ENCODE assay signal across 2 fruit fly cellular contexts in the genomic region with DNA sequence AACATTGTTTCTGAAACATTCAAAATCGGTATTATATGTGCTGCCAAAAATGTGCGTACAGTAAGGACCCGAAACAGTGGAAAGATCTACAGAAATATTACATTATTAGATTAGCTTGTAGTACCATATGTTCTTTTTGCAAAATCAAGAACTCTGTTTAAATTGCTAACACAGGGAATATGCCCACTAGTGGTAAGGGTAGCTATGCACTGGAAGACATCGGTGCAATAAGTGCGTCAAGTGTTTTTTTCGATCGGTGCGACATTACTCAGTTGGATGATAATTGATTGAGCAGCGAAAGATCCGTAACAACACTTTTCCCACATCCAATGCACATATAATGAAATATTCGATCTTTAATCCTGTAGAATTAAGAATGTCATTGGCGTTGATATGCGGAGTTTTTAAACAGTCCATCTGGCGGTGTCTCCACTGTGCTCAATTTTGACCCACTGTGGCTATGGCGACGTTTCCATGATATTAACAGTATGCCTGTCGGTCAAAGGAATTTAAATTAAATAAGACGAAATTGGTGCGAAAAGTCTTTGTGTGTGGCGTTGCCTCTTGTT.
TF ChIP-seq lines count a peak whose summit lies in the region.

No protein-coding gene starts in this region.

TF ChIP-seq in whole organism, embryonic, 481 proteins besides CTCF, POLR2A, EP300 and RAD21 (continued from another document and continues in another):
- no peak for TF ChIP-seq Xbp1 (GFP tag; optimal IDR thresholded peaks at IDR 0.05; lab: Kevin White, UChicago)
- no peak for TF ChIP-seq p53 (GFP tag; optimal IDR thresholded peaks at IDR 0.05; lab: Kevin White, UChicago)
- peak; percentile 47 for TF ChIP-seq D19A (tag; optimal IDR thresholded peaks at IDR 0.05; lab: Kevin White, UChicago)
- no peak for TF ChIP-seq CG10654 (GFP tag; optimal IDR thresholded peaks at IDR 0.05; lab: Kevin White, UChicago)
- TF ChIP-seq CG4707 (GFP tag; optimal IDR thresholded peaks at IDR 0.05; lab: Kevin White, UChicago): no peak
- no peak for TF ChIP-seq CG13287 (GFP tag; IDR thresholded peaks at IDR 0.05; lab: Robert Waterston, UW; ENCODE audit: partially characterized antibody)
- TF ChIP-seq Camta (GFP tag; optimal IDR thresholded peaks at IDR 0.05; lab: Kevin White, UChicago): no peak
- TF ChIP-seq CG30431 (GFP tag; optimal IDR thresholded peaks at IDR 0.05; lab: Kevin White, UChicago): no peak
- TF ChIP-seq CG14050 (GFP tag; IDR thresholded peaks at IDR 0.05; lab: Robert Waterston, UW): no peak
- TF ChIP-seq trh (GFP tag; optimal IDR thresholded peaks at IDR 0.05; lab: Kevin White, UChicago): no peak
- peak; percentile 71 for TF ChIP-seq sens (GFP tag; lab: Kevin White, UChicago)
- no peak for TF ChIP-seq sna (GFP tag; IDR thresholded peaks at IDR 0.05; lab: Robert Waterston, UW; ENCODE audit: partially characterized antibody)
- TF ChIP-seq Hmr (GFP tag; optimal IDR thresholded peaks at IDR 0.05; lab: Kevin White, UChicago): no peak
- no peak for TF ChIP-seq crc (GFP tag; optimal IDR thresholded peaks at IDR 0.05; lab: Kevin White, UChicago)
- no peak for TF ChIP-seq pita (GFP tag; optimal IDR thresholded peaks at IDR 0.05; lab: Kevin White, UChicago)
- TF ChIP-seq pho (GFP tag; optimal IDR thresholded peaks at IDR 0.05; lab: Kevin White, UChicago): no peak
- TF ChIP-seq Sox100B (GFP tag; optimal IDR thresholded peaks at IDR 0.05; lab: Kevin White, UChicago): no peak
- TF ChIP-seq CG18262 (tag; optimal IDR thresholded peaks at IDR 0.05; lab: Kevin White, UChicago): no peak
- TF ChIP-seq CG5953 (GFP tag; IDR thresholded peaks at IDR 0.05; lab: Robert Waterston, UW): no peak
- TF ChIP-seq CG16813 (GFP tag; IDR thresholded peaks at IDR 0.05; lab: Robert Waterston, UW; ENCODE audit: partially characterized antibody): no peak
- no peak for TF ChIP-seq Trl (optimal IDR thresholded peaks at IDR 0.05; lab: Kevin White, UChicago)
- TF ChIP-seq Trl (GFP tag; optimal IDR thresholded peaks at IDR 0.05; lab: Kevin White, UChicago): no peak
- 0 out of 2 replicates have a peak, but pooled peaks have one; percentile 11 for TF ChIP-seq HLH3B (GFP tag; IDR thresholded peaks at IDR 0.05; lab: Robert Waterston, UW)
- no peak for TF ChIP-seq Hr51 (GFP tag; optimal IDR thresholded peaks at IDR 0.05; lab: Kevin White, UChicago)
- no peak for TF ChIP-seq Vsx1 (GFP tag; optimal IDR thresholded peaks at IDR 0.05; lab: Kevin White, UChicago)
- TF ChIP-seq CG9437 (GFP tag; optimal IDR thresholded peaks at IDR 0.05; lab: Kevin White, UChicago): no peak
- no peak for TF ChIP-seq yki (optimal IDR thresholded peaks at IDR 0.05; lab: Kevin White, UChicago)
- TF ChIP-seq vvl (GFP tag; IDR thresholded peaks at IDR 0.05; lab: Robert Waterston, UW): no peak
- no peak for TF ChIP-seq CG8765 (GFP tag; IDR thresholded peaks at IDR 0.05; lab: Robert Waterston, UW)
- no peak for TF ChIP-seq run (tag; optimal IDR thresholded peaks at IDR 0.05; lab: Kevin White, UChicago)
- TF ChIP-seq CG9932 (GFP tag; IDR thresholded peaks at IDR 0.05; lab: Robert Waterston, UW): no peak
- TF ChIP-seq MESR4 (GFP tag; optimal IDR thresholded peaks at IDR 0.05; lab: Kevin White, UChicago): no peak
- TF ChIP-seq CG4282 (GFP tag; optimal IDR thresholded peaks at IDR 0.05; lab: Kevin White, UChicago): no peak
- TF ChIP-seq phol (tag; optimal IDR thresholded peaks at IDR 0.05; lab: Kevin White, UChicago): peak; percentile 2
- no peak for TF ChIP-seq HLHmδ (GFP tag; optimal IDR thresholded peaks at IDR 0.05; lab: Kevin White, UChicago)
- no peak for TF ChIP-seq Elba2 (GFP tag; optimal IDR thresholded peaks at IDR 0.05; lab: Kevin White, UChicago)
- no peak for TF ChIP-seq CG33557 (GFP tag; optimal IDR thresholded peaks at IDR 0.05; lab: Kevin White, UChicago)
- no peak for TF ChIP-seq CG8924 (tag; optimal IDR thresholded peaks at IDR 0.05; lab: Kevin White, UChicago)
- peak in 1 of 2 experiments; percentile 17 for TF ChIP-seq chif (GFP tag; optimal IDR thresholded peaks at IDR 0.05; lab: Kevin White, UChicago)
- TF ChIP-seq CG17361 (GFP tag; IDR thresholded peaks at IDR 0.05; lab: Robert Waterston, UW): 0 out of 3 replicates have a peak, but pooled peaks have one; percentile 11
- TF ChIP-seq Ets65A (GFP tag; lab: Kevin White, UChicago): peak; percentile 76
- TF ChIP-seq croc (GFP tag; conservative IDR thresholded peaks at IDR 0.05; lab: Robert Waterston, UW): no peak
- TF ChIP-seq Ets97D (GFP tag; optimal IDR thresholded peaks at IDR 0.05; lab: Kevin White, UChicago): no peak
- TF ChIP-seq CG3281 (GFP tag; optimal IDR thresholded peaks at IDR 0.05; lab: Kevin White, UChicago): no peak
- no peak for TF ChIP-seq CG12155 (GFP tag; optimal IDR thresholded peaks at IDR 0.05; lab: Kevin White, UChicago)
- TF ChIP-seq eve (GFP tag; optimal IDR thresholded peaks at IDR 0.05; lab: Kevin White, UChicago): no peak
- TF ChIP-seq cwo (GFP tag; optimal IDR thresholded peaks at IDR 0.05; lab: Kevin White, UChicago): no peak
- 0 out of 3 replicates have a peak, but pooled peaks have one; percentile 23 for TF ChIP-seq dysf (GFP tag; IDR thresholded peaks at IDR 0.05; lab: Robert Waterston, UW)
- TF ChIP-seq gsb (GFP tag; IDR thresholded peaks at IDR 0.05; lab: Robert Waterston, UW): no peak
- no peak for TF ChIP-seq Hr78 (GFP tag; optimal IDR thresholded peaks at IDR 0.05; lab: Kevin White, UChicago)
- TF ChIP-seq BtbVII (GFP tag; optimal IDR thresholded peaks at IDR 0.05; lab: Kevin White, UChicago): no peak
- no peak for TF ChIP-seq CG16863 (GFP tag; optimal IDR thresholded peaks at IDR 0.05; lab: Kevin White, UChicago)
- peak; percentile 0 for TF ChIP-seq CG12391 (tag; optimal IDR thresholded peaks at IDR 0.05; lab: Kevin White, UChicago)
- no peak for TF ChIP-seq lilli (GFP tag; optimal IDR thresholded peaks at IDR 0.05; lab: Kevin White, UChicago)
- TF ChIP-seq Rfx (GFP tag; IDR thresholded peaks at IDR 0.05; lab: Robert Waterston, UW): peak; percentile 15; the same call in 1 of the 2 replicates
- no peak for TF ChIP-seq CG12104 (GFP tag; optimal IDR thresholded peaks at IDR 0.05; lab: Kevin White, UChicago)
- 0 out of 2 replicates have a peak, but pooled peaks have one; percentile 15 for TF ChIP-seq Ptx1 (GFP tag; IDR thresholded peaks at IDR 0.05; lab: Robert Waterston, UW)
- TF ChIP-seq CG17359 (tag; optimal IDR thresholded peaks at IDR 0.05; lab: Kevin White, UChicago): peak; percentile 32
- no peak for TF ChIP-seq sisA (GFP tag; IDR thresholded peaks at IDR 0.05; lab: Robert Waterston, UW)
- TF ChIP-seq wdn (GFP tag; IDR thresholded peaks at IDR 0.05; lab: Robert Waterston, UW): no peak
- no peak for TF ChIP-seq org-1 (GFP tag; optimal IDR thresholded peaks at IDR 0.05; lab: Kevin White, UChicago)
- TF ChIP-seq NK7.1 (GFP tag; optimal IDR thresholded peaks at IDR 0.05; lab: Kevin White, UChicago): no peak
- TF ChIP-seq grau (tag; optimal IDR thresholded peaks at IDR 0.05; lab: Kevin White, UChicago): peak; percentile 11
- TF ChIP-seq CG2120 (GFP tag; optimal IDR thresholded peaks at IDR 0.05; lab: Kevin White, UChicago): no peak
- TF ChIP-seq CG9727 (GFP tag; optimal IDR thresholded peaks at IDR 0.05; lab: Kevin White, UChicago): peak; percentile 21

TF ChIP-seq in whole organism, prepupa, 60 proteins besides CTCF, POLR2A, EP300 and RAD21 (continued from another document):
- no peak for TF ChIP-seq CG10669 (GFP tag; optimal IDR thresholded peaks at IDR 0.05; lab: Kevin White, UChicago)
- no peak for TF ChIP-seq Hr38 (GFP tag; optimal IDR thresholded peaks at IDR 0.05; lab: Kevin White, UChicago)
- peak; percentile 32 for TF ChIP-seq CG31627 (GFP tag; optimal IDR thresholded peaks at IDR 0.05; lab: Kevin White, UChicago)
- peak; percentile 38 for TF ChIP-seq pdm3 (GFP tag; optimal IDR thresholded peaks at IDR 0.05; lab: Kevin White, UChicago)
- TF ChIP-seq Smox (GFP tag; optimal IDR thresholded peaks at IDR 0.05; lab: Kevin White, UChicago): peak; percentile 35
- TF ChIP-seq CG3919 (GFP tag; optimal IDR thresholded peaks at IDR 0.05; lab: Kevin White, UChicago): peak; percentile 7
- peak; percentile 49 for TF ChIP-seq Hr39 (GFP tag; optimal IDR thresholded peaks at IDR 0.05; lab: Kevin White, UChicago)
- peak; percentile 13 for TF ChIP-seq Sox14 (GFP tag; optimal IDR thresholded peaks at IDR 0.05; lab: Kevin White, UChicago)
- TF ChIP-seq svp (GFP tag; lab: Kevin White, UChicago): peak; percentile 80
- TF ChIP-seq vri (GFP tag; optimal IDR thresholded peaks at IDR 0.05; lab: Kevin White, UChicago): peak; percentile 15
